Fruit fly (Drosophila melanogaster): ENCODE data around the gene CG33322.

Gene CG33322

dm6 chr2L:20817170-20817569 is 1.1 kb upstream of the CG33322 start, which contains the start of gene CheB38b:
Gene CheB38b, minus strand, starts transcription at chr2L:20817270.
- TF ChIP-seq CG11504 (tag; optimal IDR thresholded peaks at IDR 0.05) (no peak), CG10959 (GFP tag; IDR thresholded peaks at IDR 0.05) (no peak), CG17912 (GFP tag; optimal IDR thresholded peaks at IDR 0.05) (no peak), CG4404 (GFP tag; IDR thresholded peaks at IDR 0.05) (no peak), CG4424 (GFP tag; optimal IDR thresholded peaks at IDR 0.05) (no peak), mld (GFP tag; IDR thresholded peaks at IDR 0.05; ENCODE audit: partially characterized antibody) (no peak)

DNA sequence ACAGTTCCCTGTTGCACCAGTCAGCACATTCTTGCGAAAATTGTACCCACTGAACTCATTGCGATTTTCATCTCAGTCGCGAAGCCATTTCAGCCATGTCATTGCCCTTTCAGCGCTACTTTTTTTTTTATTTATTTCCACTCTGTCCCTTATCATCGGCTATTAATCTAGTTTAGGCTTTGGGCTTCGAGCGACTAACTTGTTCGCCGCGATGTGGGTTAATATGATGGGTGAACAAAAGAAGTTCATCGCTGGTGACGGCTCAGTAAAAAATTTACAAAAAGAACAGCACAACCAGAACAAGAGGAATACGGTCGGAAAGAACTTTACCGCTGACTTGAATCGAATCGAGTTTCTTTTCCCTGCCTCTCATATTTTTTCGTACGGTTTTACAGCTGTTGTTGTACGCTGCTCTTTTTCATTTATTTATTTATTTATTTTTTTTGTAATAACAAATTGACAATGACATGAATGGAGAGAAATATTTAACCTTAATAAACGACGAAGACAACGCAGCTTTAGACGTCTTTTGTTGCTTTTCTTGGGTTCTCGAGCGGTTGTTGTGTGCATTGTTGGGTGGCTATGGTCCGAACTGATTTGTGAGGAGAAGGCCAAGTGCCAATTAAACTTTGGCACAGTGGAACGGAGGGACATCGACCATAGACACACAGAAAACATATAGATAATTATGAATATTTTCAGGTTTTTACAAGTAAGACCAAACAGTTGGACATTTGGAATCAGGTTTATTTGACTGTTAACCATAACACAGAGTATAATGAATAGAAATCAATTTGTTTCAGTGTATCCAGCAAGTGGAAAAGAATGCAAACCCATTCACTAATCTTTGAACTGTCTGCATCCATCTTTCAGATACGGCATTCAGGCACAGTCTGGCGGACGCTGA is 3.5 kb downstream of the CG33322 start:
- no peak for TF ChIP-seq mam (GFP tag; optimal IDR thresholded peaks at IDR 0.05)
- TF ChIP-seq sqz (GFP tag; optimal IDR thresholded peaks at IDR 0.05) = no peak
- TF ChIP-seq Ada2b (GFP tag; IDR thresholded peaks at IDR 0.05) = 0 out of 2 replicates have a peak, but pooled peaks have one; percentile 20
- TF ChIP-seq shn (GFP tag; optimal IDR thresholded peaks at IDR 0.05) = no peak
- TF ChIP-seq sd (tag; optimal IDR thresholded peaks at IDR 0.05) = peak; percentile 14
- TF ChIP-seq CG2202 (tag; optimal IDR thresholded peaks at IDR 0.05) = no peak
- no peak for TF ChIP-seq CG13775 (GFP tag; optimal IDR thresholded peaks at IDR 0.05)
- peak; percentile 2 for TF ChIP-seq grn (GFP tag; optimal IDR thresholded peaks at IDR 0.05)
- TF ChIP-seq CG12769 (tag; optimal IDR thresholded peaks at IDR 0.05) = no peak
- no peak for TF ChIP-seq CG16863 (GFP tag; optimal IDR thresholded peaks at IDR 0.05)
- peak; percentile 25 for TF ChIP-seq sens (GFP tag)
- TF ChIP-seq Dll (GFP tag; IDR thresholded peaks at IDR 0.05; ENCODE audit: partially characterized antibody) = no peak
- TF ChIP-seq slp2 (GFP tag; optimal IDR thresholded peaks at IDR 0.05) = no peak
- TF ChIP-seq Six4 (GFP tag; optimal IDR thresholded peaks at IDR 0.05) = no peak
- TF ChIP-seq CG11696 (GFP tag; IDR thresholded peaks at IDR 0.05) = 0 out of 2 replicates have a peak, but pooled peaks have one; percentile 11
- TF ChIP-seq lbe (GFP tag; optimal IDR thresholded peaks at IDR 0.05) = no peak
- TF ChIP-seq CG10366 (GFP tag; IDR thresholded peaks at IDR 0.05) = no peak
- peak; percentile 78 for TF ChIP-seq nom (GFP tag; optimal IDR thresholded peaks at IDR 0.05)
- TF ChIP-seq rib (GFP tag; IDR thresholded peaks at IDR 0.05) = no peak
- TF ChIP-seq amos (GFP tag; IDR thresholded peaks at IDR 0.05; ENCODE audit: partially characterized antibody) = no peak
- TF ChIP-seq tll (GFP tag; optimal IDR thresholded peaks at IDR 0.05) = no peak
- TF ChIP-seq chinmo (GFP tag; IDR thresholded peaks at IDR 0.05; ENCODE audit: partially characterized antibody) = 0 out of 4 replicates have a peak, but pooled peaks have one; percentile 52
- TF ChIP-seq Kr (GFP tag; optimal IDR thresholded peaks at IDR 0.05) = no peak
- no peak for TF ChIP-seq CG8290 (GFP tag; optimal IDR thresholded peaks at IDR 0.05)
- TF ChIP-seq CG8290 (tag; optimal IDR thresholded peaks at IDR 0.05) = peak in 1 of 2 experiments; percentile 30
- peak; percentile 42 for TF ChIP-seq Med (GFP tag)

- TF ChIP-seq Asciz (GFP tag; optimal IDR thresholded peaks at IDR 0.05) (peak; percentile 66), CG4404 (GFP tag; IDR thresholded peaks at IDR 0.05) (no peak), klu (GFP tag; IDR thresholded peaks at IDR 0.05) (no peak), HLHmδ (GFP tag; optimal IDR thresholded peaks at IDR 0.05) (no peak), mld (GFP tag; IDR thresholded peaks at IDR 0.05; ENCODE audit: partially characterized antibody) (no peak), fd102C (GFP tag; optimal IDR thresholded peaks at IDR 0.05) (no peak), PHDP (tag; optimal IDR thresholded peaks at IDR 0.05) (peak; percentile 44), dpn (GFP tag; optimal IDR thresholded peaks at IDR 0.05) (peak in 1 of 2 experiments; percentile 18), CG7839 (tag; optimal IDR thresholded peaks at IDR 0.05) (peak; percentile 62), Optix (GFP tag; IDR thresholded peaks at IDR 0.05) (no peak; the same call in 2 of the 3 replicates), CG10543 (GFP tag; optimal IDR thresholded peaks at IDR 0.05) (peak; percentile 31), CG14710 (tag; optimal IDR thresholded peaks at IDR 0.05) (no peak), CG32772 (GFP tag; IDR thresholded peaks at IDR 0.05) (no peak; the same call in none of the 2 replicates), CG11093 (GFP tag; IDR thresholded peaks at IDR 0.05) (peak; percentile 36; the same call in 1 of the 3 replicates), CG14014 (GFP tag; IDR thresholded peaks at IDR 0.05) (0 out of 2 replicates have a peak, but pooled peaks have one; percentile 32), chn (GFP tag; optimal IDR thresholded peaks at IDR 0.05) (no peak)
Measured at dm6 chr2L:20811039-20811652, 4.9 kb downstream of the CG33322 start.

All from whole organism, embryonic.